Fruit fly (Drosophila melanogaster): Measurements from ENCODE around the gene CG7601.

DNA sequence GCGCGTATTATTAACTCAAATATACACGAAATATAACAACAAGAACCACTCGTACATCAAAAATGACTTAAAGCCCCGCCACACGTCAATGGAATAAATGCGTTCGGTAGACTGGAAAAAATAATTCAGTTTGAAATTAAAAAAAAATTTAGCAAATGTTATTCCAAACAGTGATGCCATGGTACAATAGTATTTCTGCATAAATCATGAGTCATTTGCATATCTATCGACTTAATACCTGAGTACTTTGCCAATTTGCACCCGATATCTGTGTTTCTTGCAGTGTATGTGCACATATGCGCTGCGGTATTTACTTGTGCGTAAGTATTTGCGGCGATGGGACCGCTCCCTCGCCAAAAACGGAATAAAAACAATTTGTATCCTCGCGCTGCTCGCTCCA is 26.6 kb upstream of the CG7601 start:
- no peak for TF ChIP-seq psq (optimal IDR thresholded peaks at IDR 0.05)
- no peak for TF ChIP-seq Dll (optimal IDR thresholded peaks at IDR 0.05)
- TF ChIP-seq EcR (GFP tag; optimal IDR thresholded peaks at IDR 0.05): peak in 1 of 2 experiments; percentile 45
- TF ChIP-seq usp (GFP tag; optimal IDR thresholded peaks at IDR 0.05): no peak

All from whole organism.